Worm (Caenorhabditis elegans) whole organism, early embryonic: Measurements from ENCODE around the gene ZK666.11.

ENCODE experiments used
- B0310.2 ChIP-seq: sonication (generic microtip); optimal IDR thresholded peaks from 2 replicates; lab custom pipeline; 2016; ENCODE audit warnings: mild to moderate bottlenecking, missing genetic modification characterization, missing compliant biosample characterization
- F13C5.2 ChIP-seq: sonication (generic microtip); optimal IDR thresholded peaks from 2 replicates; lab custom pipeline; 2017; ENCODE audit warnings: mild to moderate bottlenecking, missing genetic modification characterization, inconsistent platforms, missing compliant biosample characterization
- aly-1 ChIP-seq: sonication (generic microtip); optimal IDR thresholded peaks from 2 replicates; lab custom pipeline; 2016; ENCODE audit warnings: missing genetic modification characterization, missing compliant biosample characterization
- ceh-13 ChIP-seq: fragments of 200-800 bp; sonication (Bioruptor generic); optimal IDR thresholded peaks from 2 replicates; lab custom pipeline; 2018; ENCODE audit warnings: mild to moderate bottlenecking, missing genetic modification characterization, missing compliant biosample characterization
- ceh-36 ChIP-seq: sonication (generic microtip); optimal IDR thresholded peaks from 2 replicates; lab custom pipeline; 2016; ENCODE audit warnings: missing genetic modification characterization, inconsistent platforms, missing compliant biosample characterization
- ets-7 ChIP-seq: sonication (generic microtip); optimal IDR thresholded peaks from 2 replicates; lab custom pipeline; 2016; ENCODE audit warnings: missing genotype, missing genetic modification characterization, missing compliant biosample characterization
- flt-1 ChIP-seq: fragments of 200-800 bp; sonication (Bioruptor generic); IDR thresholded peaks from 2 replicates; pipeline ENCODE4 v1.3.6; 2022; ENCODE audit warnings: missing genetic modification characterization, missing compliant biosample characterization
- pes-1 ChIP-seq: fragments of 200-800 bp; sonication (Bioruptor generic); IDR thresholded peaks from 2 replicates; pipeline ENCODE4 v1.3.6; 2022; ENCODE audit warnings: missing genetic modification reagents, missing genetic modification characterization, missing compliant biosample characterization
- sea-1 ChIP-seq: fragments of 200-800 bp; sonication (Bioruptor generic); conservative IDR thresholded peaks from 2 replicates; pipeline ENCODE4 v1.3.6; 2022; ENCODE audit warnings: missing genetic modification characterization, missing compliant biosample characterization
- tbx-37 ChIP-seq: fragments of 200-800 bp; sonication (Bioruptor generic); conservative IDR thresholded peaks from 2 replicates; pipeline ENCODE4 v1.3.6; 2022; ENCODE audit warnings: missing genetic modification reagents, missing genetic modification characterization, missing compliant biosample characterization

ce11 chrII:10525134-10525533 is 42.8 kb downstream of the ZK666.11 start:
- no peak for TF ChIP-seq B0310.2
- TF ChIP-seq ets-7 (tag; lab: Kevin White, UChicago): no peak
- TF ChIP-seq sea-1 (GFP tag; lab: Robert Waterston, UW): no peak
- no peak for TF ChIP-seq flt-1 (GFP tag; lab: Robert Waterston, UW)
- TF ChIP-seq ceh-36 (tag; lab: Kevin White, UChicago): no peak
- TF ChIP-seq ceh-13 (GFP tag; lab: Kevin White, UChicago): no peak
- no peak for TF ChIP-seq F13C5.2 (tag; lab: Kevin White, UChicago)
- no peak for TF ChIP-seq aly-1 (tag; lab: Kevin White, UChicago)
- TF ChIP-seq tbx-37 (GFP tag; lab: Robert Waterston, UW): no peak
- no peak for TF ChIP-seq pes-1 (GFP tag; lab: Robert Waterston, UW)
